Worm (Caenorhabditis elegans) whole organism, mixed stage, embryonic: ENCODE data around the gene F19B10.6.
A peak's percentile ranks its signal among the peaks of the same experiment; 100 is the strongest.

ENCODE experiments used
- M03D4.4 ChIP-seq: sonication (generic microtip); optimal IDR thresholded peaks from 2 replicates; lab custom pipeline; 2017; ENCODE audit warnings: mild to moderate bottlenecking, missing genetic modification characterization, missing compliant biosample characterization
- bed-3 ChIP-seq: fragments of 200-800 bp; sonication (Bioruptor generic); optimal IDR thresholded peaks from 3 replicates; lab custom pipeline; 2018; ENCODE audit warnings: mild to moderate bottlenecking, missing genetic modification characterization, moderate library complexity, missing compliant biosample characterization
- blmp-1 ChIP-seq: fragments of 150-350 bp; optimal IDR thresholded peaks from 2 replicates; lab custom pipeline; 2014; ENCODE audit warnings: missing biosample characterization, missing genetic modification characterization
- ceh-43 ChIP-seq: fragments of 200-800 bp; sonication (Bioruptor generic); optimal IDR thresholded peaks from 2 replicates; lab custom pipeline; 2018; ENCODE audit warnings: mild to moderate bottlenecking, missing genetic modification characterization, moderate library complexity, missing compliant biosample characterization
- ceh-83 ChIP-seq: fragments of 200-800 bp; sonication (Bioruptor generic); optimal IDR thresholded peaks from 2 replicates; lab custom pipeline; 2018; ENCODE audit warnings: mild to moderate bottlenecking, missing genetic modification characterization, missing compliant biosample characterization
- ces-1 ChIP-seq: fragments of 150-350 bp; optimal IDR thresholded peaks from 2 replicates; lab custom pipeline; 2014; ENCODE audit warnings: missing biosample characterization, missing genetic modification reagents, missing genetic modification characterization
- cnd-1 ChIP-seq: fragments of 200-800 bp; sonication (Bioruptor generic); optimal IDR thresholded peaks from 2 replicates; lab custom pipeline; 2018; ENCODE audit warnings: mild to moderate bottlenecking, missing genetic modification characterization, missing compliant biosample characterization
- elt-1 ChIP-seq: sonication (generic microtip); optimal IDR thresholded peaks from 2 replicates; lab custom pipeline; 2017; ENCODE audit warnings: missing genetic modification characterization, mild to moderate bottlenecking, missing compliant biosample characterization, antibody characterized with exemption, moderate library complexity, borderline replicate concordance; ENCODE audit not compliant: insufficient read depth
- elt-3 ChIP-seq: fragments of 150-350 bp; optimal IDR thresholded peaks from 2 replicates; lab custom pipeline; 2014; ENCODE audit warnings: missing biosample characterization, missing genetic modification characterization
- flh-1 ChIP-seq: fragments of 200-800 bp; sonication (Bioruptor generic); optimal IDR thresholded peaks from 2 replicates; lab custom pipeline; 2018; ENCODE audit warnings: mild to moderate bottlenecking, missing genetic modification characterization, moderate library complexity, missing compliant biosample characterization
- ham-2 ChIP-seq: fragments of 200-800 bp; sonication (Bioruptor generic); optimal IDR thresholded peaks from 2 replicates; lab custom pipeline; 2018; ENCODE audit warnings: mild to moderate bottlenecking, missing genetic modification characterization, missing compliant biosample characterization
- hlh-1 ChIP-seq: fragments of 150-350 bp; optimal IDR thresholded peaks from 2 replicates; lab custom pipeline; 2014; ENCODE audit warnings: missing biosample characterization, missing genetic modification reagents, missing genetic modification characterization
- lin-32 ChIP-seq: fragments of 200-800 bp; sonication (Bioruptor generic); optimal IDR thresholded peaks from 2 replicates; lab custom pipeline; 2018; ENCODE audit warnings: mild to moderate bottlenecking, missing genetic modification characterization, missing compliant biosample characterization
- lsy-2 ChIP-seq: fragments of 150-350 bp; optimal IDR thresholded peaks from 2 replicates; lab custom pipeline; 2014; ENCODE audit warnings: missing biosample characterization, missing genetic modification characterization
- mep-1 ChIP-seq: fragments of 150-350 bp; optimal IDR thresholded peaks from 2 replicates; lab custom pipeline; 2017; ENCODE audit warnings: missing biosample characterization, missing genetic modification reagents, missing genetic modification characterization, inconsistent platforms
- mls-2 ChIP-seq: sonication (generic microtip); optimal IDR thresholded peaks from 2 replicates; lab custom pipeline; 2016; ENCODE audit warnings: mild to moderate bottlenecking, missing genetic modification characterization, moderate library complexity, missing compliant biosample characterization
- nhr-12 ChIP-seq: fragments of 150-350 bp; optimal IDR thresholded peaks from 2 replicates; lab custom pipeline; 2014; ENCODE audit warnings: missing biosample characterization, missing genetic modification characterization
- nhr-2 ChIP-seq: fragments of 150-350 bp; optimal IDR thresholded peaks from 2 replicates; lab custom pipeline; 2014; ENCODE audit warnings: missing biosample characterization, missing genetic modification characterization
- nhr-237 ChIP-seq: fragments of 150-350 bp; optimal IDR thresholded peaks from 2 replicates; lab custom pipeline; 2014; ENCODE audit warnings: missing biosample characterization, missing genetic modification characterization
- nhr-28 ChIP-seq: fragments of 150-350 bp; optimal IDR thresholded peaks from 2 replicates; lab custom pipeline; 2014; ENCODE audit warnings: missing biosample characterization, missing genetic modification characterization
- nhr-76 ChIP-seq: sonication (generic microtip); optimal IDR thresholded peaks from 2 replicates; lab custom pipeline; 2017; ENCODE audit warnings: missing biosample characterization, missing genetic modification characterization
- pha-4 ChIP-seq: fragments of 150-350 bp; optimal IDR thresholded peaks from 2 replicates; lab custom pipeline; 2018; ENCODE audit warnings: missing biosample characterization, missing genetic modification reagents, missing genetic modification characterization
- sptf-1 ChIP-seq: sonication (generic microtip); optimal IDR thresholded peaks from 2 replicates; lab custom pipeline; 2017; ENCODE audit warnings: mild to moderate bottlenecking, missing genetic modification characterization, moderate library complexity, missing compliant biosample characterization
- tbx-8 ChIP-seq: fragments of 200-800 bp; sonication (Bioruptor generic); optimal IDR thresholded peaks from 2 replicates; lab custom pipeline; 2018; ENCODE audit warnings: mild to moderate bottlenecking, missing genetic modification characterization, moderate library complexity, missing compliant biosample characterization
- unc-120 ChIP-seq: sonication (generic microtip); optimal IDR thresholded peaks from 2 replicates; lab custom pipeline; 2017; ENCODE audit warnings: missing genetic modification characterization, missing compliant biosample characterization; ENCODE audit not compliant: poor library complexity, severe bottlenecking
- unc-39 ChIP-seq: fragments of 150-350 bp; optimal IDR thresholded peaks from 2 replicates; lab custom pipeline; 2014; ENCODE audit warnings: missing biosample characterization, missing genetic modification characterization
- unc-62 ChIP-seq: fragments of 150-350 bp; optimal IDR thresholded peaks from 2 replicates; lab custom pipeline; 2014; ENCODE audit warnings: missing biosample characterization, missing genetic modification reagents, missing genetic modification characterization
- zip-8 ChIP-seq: fragments of 150-350 bp; optimal IDR thresholded peaks from 2 replicates; lab custom pipeline; 2014; ENCODE audit warnings: missing biosample characterization, missing genetic modification characterization
- ztf-11 ChIP-seq: fragments of 150-350 bp; optimal IDR thresholded peaks from 2 replicates; lab custom pipeline; 2014; ENCODE audit warnings: missing biosample characterization, missing genetic modification characterization

F19B10.6 gene

ce11 chrII:3626872-3627271 is 36.8 kb downstream of the F19B10.6 start, which contains the start of gene M151.3:
Gene M151.3, plus strand, starts transcription at chrII:3627172.
- no peak for TF ChIP-seq mls-2 (tag; lab: Kevin White, UChicago)
- no peak for TF ChIP-seq nhr-237 (tag; lab: Kevin White, UChicago)
- TF ChIP-seq unc-62 = no peak
- TF ChIP-seq nhr-2 (tag; lab: Kevin White, UChicago) = no peak
- no peak for TF ChIP-seq unc-39 (tag; lab: Kevin White, UChicago)
- TF ChIP-seq pha-4 (tag; lab: Kevin White, UChicago) = no peak
- no peak for TF ChIP-seq unc-120 (tag; lab: Kevin White, UChicago)
- TF ChIP-seq flh-1 (GFP tag; lab: Kevin White, UChicago) = no peak
- TF ChIP-seq hlh-1 (tag; lab: Kevin White, UChicago) = no peak
- no peak for TF ChIP-seq mep-1 (tag; lab: Kevin White, UChicago)
- TF ChIP-seq lsy-2 (tag; lab: Kevin White, UChicago) = no peak
- no peak for TF ChIP-seq M03D4.4 (tag; lab: Kevin White, UChicago)
- no peak for TF ChIP-seq cnd-1

ce11 chrII:3622014-3622413 is 41.7 kb downstream of the F19B10.6 start, which contains the start of gene M151.7:
Gene M151.7, plus strand, starts transcription at chrII:3622314.
- TF ChIP-seq zip-8 (tag; lab: Kevin White, UChicago) = no peak
- TF ChIP-seq nhr-28 (tag; lab: Kevin White, UChicago) = no peak
- no peak for TF ChIP-seq M03D4.4 (tag; lab: Kevin White, UChicago)
- no peak for TF ChIP-seq bed-3
- TF ChIP-seq nhr-237 (tag; lab: Kevin White, UChicago) = no peak
- TF ChIP-seq lin-32 = no peak
- TF ChIP-seq unc-39 (tag; lab: Kevin White, UChicago) = no peak
- no peak for TF ChIP-seq sptf-1 (tag; lab: Kevin White, UChicago)
- TF ChIP-seq mep-1 (tag; lab: Kevin White, UChicago) = no peak
- TF ChIP-seq cnd-1 = no peak
- TF ChIP-seq ces-1 = no peak
- TF ChIP-seq nhr-76 (tag; lab: Kevin White, UChicago) = no peak
- no peak for TF ChIP-seq elt-3
- no peak for TF ChIP-seq ztf-11 (tag; lab: Kevin White, UChicago)
- TF ChIP-seq ceh-83 = no peak
- TF ChIP-seq elt-1 = no peak

- TF ChIP-seq elt-3 (no peak), elt-1 (no peak), mep-1 (tag; lab: Kevin White, UChicago) (peak; percentile 17), flh-1 (GFP tag; lab: Kevin White, UChicago) (no peak), ceh-43 (GFP tag; lab: Kevin White, UChicago) (no peak), ztf-11 (tag; lab: Kevin White, UChicago) (no peak), lsy-2 (tag; lab: Kevin White, UChicago) (no peak), ham-2 (GFP tag; lab: Kevin White, UChicago) (no peak)
- TF ChIP-seq, all 35 proteins: peak for 1
Observed at ce11 chrII:3620862-3621261, 42.8 kb downstream of the F19B10.6 start.

ce11 chrII:3617512-3617911 is 46.2 kb downstream of the F19B10.6 start, which contains the start of gene F40E12.1:
Gene F40E12.1, plus strand, starts transcription at chrII:3617812.
- no peak for TF ChIP-seq elt-3
- no peak for TF ChIP-seq unc-62
- no peak for TF ChIP-seq M03D4.4 (tag; lab: Kevin White, UChicago)
- TF ChIP-seq nhr-2 (tag; lab: Kevin White, UChicago) = no peak
- TF ChIP-seq ceh-43 (GFP tag; lab: Kevin White, UChicago) = no peak
- TF ChIP-seq ztf-11 (tag; lab: Kevin White, UChicago) = no peak
- TF ChIP-seq unc-39 (tag; lab: Kevin White, UChicago) = no peak
- no peak for TF ChIP-seq blmp-1 (tag; lab: Kevin White, UChicago)
- TF ChIP-seq tbx-8 (GFP tag; lab: Kevin White, UChicago) = no peak
- no peak for TF ChIP-seq nhr-12 (tag; lab: Kevin White, UChicago)
- TF ChIP-seq mep-1 (tag; lab: Kevin White, UChicago) = no peak
- no peak for TF ChIP-seq pha-4 (tag; lab: Kevin White, UChicago)
- no peak for TF ChIP-seq sptf-1 (tag; lab: Kevin White, UChicago)
- no peak for TF ChIP-seq lsy-2 (tag; lab: Kevin White, UChicago)
- no peak for TF ChIP-seq flh-1 (GFP tag; lab: Kevin White, UChicago)
- TF ChIP-seq cnd-1 = no peak

ce11 chrII:3616615-3617014 is 47.1 kb downstream of the F19B10.6 start:
- TF ChIP-seq M03D4.4 (tag; lab: Kevin White, UChicago) (no peak), sptf-1 (tag; lab: Kevin White, UChicago) (peak; percentile 31)
